Comparison of ENCODE assay signal across 7 worm cellular contexts in the genomic region with DNA sequence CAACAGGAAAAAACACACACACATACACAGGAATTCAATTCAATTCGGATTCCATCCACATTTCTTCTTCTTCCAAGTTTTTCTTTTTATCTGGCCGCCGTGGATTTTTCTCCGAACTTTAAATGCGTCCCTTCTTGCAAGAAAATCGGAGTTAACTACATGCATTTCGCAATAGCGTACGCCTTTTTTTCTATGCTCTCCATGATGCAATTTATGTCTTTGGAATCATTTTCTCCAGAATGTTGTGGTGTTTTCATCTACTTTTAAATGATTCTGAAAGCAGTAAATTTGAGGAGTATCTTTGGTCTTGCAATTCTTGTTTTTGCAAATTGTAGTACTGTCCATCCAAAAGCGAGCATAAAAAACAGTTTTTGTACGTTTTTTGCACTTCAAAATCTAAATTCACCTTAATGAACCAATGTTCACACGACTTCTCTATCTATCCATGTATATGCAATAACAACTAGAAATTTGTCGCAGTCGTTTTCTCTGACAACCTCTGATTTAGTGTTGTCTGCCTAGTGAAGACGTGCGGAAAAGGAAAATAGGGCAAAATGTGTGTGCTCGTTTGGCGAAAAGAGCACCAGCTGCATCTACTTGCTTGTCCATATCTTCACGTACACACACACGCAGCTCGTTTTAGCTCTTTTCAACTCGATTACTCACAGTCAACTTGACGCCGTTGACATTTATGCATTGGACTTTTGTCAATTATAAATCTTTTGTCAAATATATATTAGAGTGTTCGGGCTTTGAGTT.
TF ChIP-seq lines count a peak whose summit lies in the region.

No protein-coding gene starts in this region.

TF ChIP-seq in whole organism, L1 larva, 84 proteins besides CTCF, POLR2A, EP300 and RAD21 (continues in another document):
- TF ChIP-seq C04F5.9 (tag; optimal IDR thresholded peaks at IDR 0.05; lab: Kevin White, UChicago) (no peak), nhr-19 (GFP tag; conservative IDR thresholded peaks at IDR 0.05; lab: Robert Waterston, UW) (no peak), fkh-8 (tag; optimal IDR thresholded peaks at IDR 0.05; lab: Kevin White, UChicago) (peak; percentile 37), hlh-17 (GFP tag; optimal IDR thresholded peaks at IDR 0.05; lab: Kevin White, UChicago; ENCODE audit: borderline replicate concordance) (no peak), alr-1 (tag; optimal IDR thresholded peaks at IDR 0.05; lab: Kevin White, UChicago; ENCODE audit: borderline replicate concordance) (no peak), mdl-1 (tag; optimal IDR thresholded peaks at IDR 0.05; lab: Kevin White, UChicago) (no peak), zip-4 (GFP tag; optimal IDR thresholded peaks at IDR 0.05; lab: Kevin White, UChicago) (peak; percentile 14), ets-5 (GFP tag; IDR thresholded peaks at IDR 0.05; lab: Robert Waterston, UW) (no peak), mep-1 (tag; optimal IDR thresholded peaks at IDR 0.05; lab: Kevin White, UChicago) (no peak), sptf-1 (tag; optimal IDR thresholded peaks at IDR 0.05; lab: Kevin White, UChicago) (no peak), aly-2 (tag; optimal IDR thresholded peaks at IDR 0.05; lab: Kevin White, UChicago) (no peak), vab-15 (tag; optimal IDR thresholded peaks at IDR 0.05; lab: Kevin White, UChicago) (no peak)

TF ChIP-seq in whole organism, L2 larva, 48 proteins besides CTCF, POLR2A, EP300 and RAD21:
- TF ChIP-seq unc-62 (GFP tag; optimal IDR thresholded peaks at IDR 0.05; lab: Kevin White, UChicago) (no peak), lin-11 (tag; optimal IDR thresholded peaks at IDR 0.05; lab: Kevin White, UChicago) (peak; percentile 22), C34F6.9 (tag; optimal IDR thresholded peaks at IDR 0.05; lab: Kevin White, UChicago) (peak; percentile 40), nhr-129 (tag; optimal IDR thresholded peaks at IDR 0.05; lab: Kevin White, UChicago) (peak; percentile 93), ztf-11 (tag; optimal IDR thresholded peaks at IDR 0.05; lab: Kevin White, UChicago) (no peak), sma-9 (GFP tag; optimal IDR thresholded peaks at IDR 0.05; lab: Kevin White, UChicago) (peak; percentile 10), sma-9 (tag; optimal IDR thresholded peaks at IDR 0.05; lab: Kevin White, UChicago) (no peak), unc-55 (GFP tag; optimal IDR thresholded peaks at IDR 0.05; lab: Kevin White, UChicago) (peak; percentile 50)

TF ChIP-seq in whole organism, L3 larva, 47 proteins besides CTCF, POLR2A, EP300 and RAD21:
- TF ChIP-seq hmg-11 (tag; optimal IDR thresholded peaks at IDR 0.05; lab: Kevin White, UChicago) (peak; percentile 11), lin-39 (tag; optimal IDR thresholded peaks at IDR 0.05; lab: Kevin White, UChicago) (peak; percentile 11), lin-15B (tag; optimal IDR thresholded peaks at IDR 0.05; lab: Kevin White, UChicago) (no peak), sea-2 (GFP tag; optimal IDR thresholded peaks at IDR 0.05; lab: Kevin White, UChicago) (no peak), R02D3.7 (tag; optimal IDR thresholded peaks at IDR 0.05; lab: Kevin White, UChicago) (no peak), unc-62 (GFP tag; optimal IDR thresholded peaks at IDR 0.05; lab: Kevin White, UChicago) (peak; percentile 4)

TF ChIP-seq in whole organism, L4 larva, 104 proteins besides CTCF, POLR2A, EP300 and RAD21 (continues in another document):
- 0 out of 2 replicates have a peak, but pooled peaks have one; percentile 14 for TF ChIP-seq tra-1 (GFP tag; IDR thresholded peaks at IDR 0.05; lab: Robert Waterston, UW)
- TF ChIP-seq lsy-2 (tag; optimal IDR thresholded peaks at IDR 0.05; lab: Kevin White, UChicago), result peak in 1 of 2 experiments; percentile 34
- no peak for TF ChIP-seq zag-1 (tag; optimal IDR thresholded peaks at IDR 0.05; lab: Kevin White, UChicago)
- no peak for TF ChIP-seq lin-29 (GFP tag; IDR thresholded peaks at IDR 0.05; lab: Robert Waterston, UW)
- no peak for TF ChIP-seq nhr-77 (tag; optimal IDR thresholded peaks at IDR 0.05; lab: Kevin White, UChicago)
- TF ChIP-seq ctbp-1 (GFP tag; IDR thresholded peaks at IDR 0.05; lab: Robert Waterston, UW), result no peak
- no peak for TF ChIP-seq D1046.2 (GFP tag; IDR thresholded peaks at IDR 0.05; lab: Robert Waterston, UW)
- TF ChIP-seq hlh-11 (tag; optimal IDR thresholded peaks at IDR 0.05; lab: Kevin White, UChicago), result no peak
- no peak for TF ChIP-seq unc-62 (GFP tag; optimal IDR thresholded peaks at IDR 0.05 in 1 of 2; lab: Kevin White, UChicago)
- no peak for TF ChIP-seq unc-62 (tag; optimal IDR thresholded peaks at IDR 0.05; lab: Kevin White, UChicago)
- peak; percentile 30 for TF ChIP-seq mep-1 (tag; optimal IDR thresholded peaks at IDR 0.05; lab: Kevin White, UChicago)
- TF ChIP-seq arid-1 (GFP tag; conservative IDR thresholded peaks at IDR 0.05; lab: Robert Waterston, UW), result no peak
- no peak for TF ChIP-seq ztf-7 (tag; optimal IDR thresholded peaks at IDR 0.05; lab: Kevin White, UChicago)
- TF ChIP-seq hif-1 (tag; optimal IDR thresholded peaks at IDR 0.05; lab: Kevin White, UChicago), result peak in 1 of 2 experiments; percentile 97
- no peak for TF ChIP-seq madf-5 (GFP tag; IDR thresholded peaks at IDR 0.05; lab: Robert Waterston, UW)

TF ChIP-seq in whole organism, late embryonic, 69 proteins besides CTCF, POLR2A, EP300 and RAD21:
- TF ChIP-seq unc-42 (tag; optimal IDR thresholded peaks at IDR 0.05; lab: Kevin White, UChicago) (peak; percentile 52), C08G9.2 (tag; optimal IDR thresholded peaks at IDR 0.05; lab: Kevin White, UChicago) (no peak)

TF ChIP-seq in whole organism, mixed stage, embryonic, 35 proteins besides CTCF, POLR2A, EP300 and RAD21:
- TF ChIP-seq ces-1 (GFP tag; optimal IDR thresholded peaks at IDR 0.05; lab: Kevin White, UChicago) (peak; percentile 47), M03D4.4 (tag; optimal IDR thresholded peaks at IDR 0.05; lab: Kevin White, UChicago) (no peak)

TF ChIP-seq in whole organism, young adult, 124 proteins besides CTCF, POLR2A, EP300 and RAD21:
- peak; percentile 56; the same call in 1 of the 2 replicates for TF ChIP-seq cebp-1 (GFP tag; IDR thresholded peaks at IDR 0.05; lab: Robert Waterston, UW)
- peak; percentile 89 for TF ChIP-seq cebp-1 (tag; optimal IDR thresholded peaks at IDR 0.05; lab: Kevin White, UChicago)
- TF ChIP-seq mes-4 (tag; optimal IDR thresholded peaks at IDR 0.05; lab: Kevin White, UChicago), result no peak
